Worm (Caenorhabditis elegans) whole organism, young adult: ENCODE results near the gene C07B5.2.

Source experiments
- B0261.1 ChIP-seq: sonication (generic microtip); optimal IDR thresholded peaks from 2 replicates; lab custom pipeline; 2016; ENCODE audit warnings: mild to moderate bottlenecking, missing genetic modification characterization, moderate library complexity, missing compliant biosample characterization
- B0336.3 ChIP-seq: fragments of 200-800 bp; sonication (Bioruptor generic); IDR thresholded peaks from 2 replicates; pipeline ENCODE4 v1.3.6; 2022; ENCODE audit warnings: missing genetic modification characterization, missing compliant biosample characterization
- C17E4.6 ChIP-seq: fragments of 200-800 bp; sonication (Bioruptor generic); IDR thresholded peaks from 2 replicates; pipeline ENCODE4 v1.3.6; 2022; ENCODE audit warnings: missing genetic modification reagents, missing genetic modification characterization, missing compliant biosample characterization
- D2030.7 ChIP-seq: fragments of 200-800 bp; sonication (Bioruptor generic); IDR thresholded peaks from 2 replicates; pipeline ENCODE4 v1.3.6; 2022; ENCODE audit warnings: missing genetic modification reagents, missing genetic modification characterization, missing compliant biosample characterization
- F39B2.1 ChIP-seq: fragments of 200-800 bp; sonication (Bioruptor generic); IDR thresholded peaks from 2 replicates; pipeline ENCODE4 v1.3.6; 2022; ENCODE audit warnings: missing genetic modification reagents, missing genetic modification characterization, missing compliant biosample characterization
- F57A8.1 ChIP-seq: fragments of 200-800 bp; sonication (Bioruptor generic); optimal IDR thresholded peaks from 2 replicates; lab custom pipeline; 2018; ENCODE audit warnings: mild to moderate bottlenecking, missing genetic modification characterization, moderate library complexity, missing compliant biosample characterization
- Y56A3A.18 ChIP-seq: fragments of 200-800 bp; sonication (Bioruptor generic); IDR thresholded peaks from 2 replicates; pipeline ENCODE4 v1.3.6; 2022; ENCODE audit warnings: missing genetic modification reagents, missing genetic modification characterization, missing compliant biosample characterization
- ZK185.1 ChIP-seq: sonication (generic microtip); optimal IDR thresholded peaks from 2 replicates; lab custom pipeline; 2016; ENCODE audit warnings: mild to moderate bottlenecking, missing genetic modification characterization, missing compliant biosample characterization; ENCODE audit not compliant: poor library complexity, severe bottlenecking
- ama-1 ChIP-seq, 3 experiments: fragments of 150-350 bp in 1 of 3; sonication (generic microtip) in 2 of 3; optimal IDR thresholded peaks; 2 replicates each; lab custom pipeline; 2014 to 2018; ENCODE audit warnings: missing biosample characterization in 2 of 3, missing genetic modification characterization in 2 of 3, missing genetic modification reagents in 2 of 3
- atf-7 ChIP-seq: sonication (generic microtip); optimal IDR thresholded peaks from 2 replicates; lab custom pipeline; 2017; ENCODE audit warnings: mild to moderate bottlenecking, missing genetic modification characterization, missing compliant biosample characterization
- attf-5 ChIP-seq: fragments of 200-800 bp; sonication (Bioruptor generic); optimal IDR thresholded peaks from 2 replicates; lab custom pipeline; 2018; ENCODE audit warnings: mild to moderate bottlenecking, missing genetic modification characterization, missing compliant biosample characterization
- attf-6 ChIP-seq: fragments of 200-800 bp; sonication (Bioruptor generic); IDR thresholded peaks from 2 replicates; pipeline ENCODE4 v1.3.6; 2022; ENCODE audit warnings: missing genetic modification reagents, missing genetic modification characterization, missing compliant biosample characterization
- ccch-3 ChIP-seq: fragments of 200-800 bp; sonication (Bioruptor generic); optimal IDR thresholded peaks from 2 replicates; lab custom pipeline; 2018; ENCODE audit warnings: mild to moderate bottlenecking, missing genetic modification characterization, missing compliant biosample characterization
- cebp-1 ChIP-seq, 2 experiments: fragments of 200-800 bp in 1 of 2; sonication (Bioruptor generic) in 1 of 2; sonication (generic microtip) in 1 of 2; IDR thresholded peaks in 1 of 2; optimal IDR thresholded peaks in 1 of 2; 2 replicates each; pipeline versions ENCODE4 v1.3.6 to Lab custom; 2017 to 2022; ENCODE audit warnings: missing compliant biosample characterization in 2 of 2, missing genetic modification characterization in 2 of 2, mild to moderate bottlenecking in 1 of 2, missing genetic modification reagents in 1 of 2, moderate library complexity in 1 of 2
- ceh-100 ChIP-seq: fragments of 200-800 bp; sonication (Bioruptor generic); IDR thresholded peaks from 2 replicates; pipeline ENCODE4 v1.3.6; 2022; ENCODE audit warnings: missing genetic modification reagents, missing genetic modification characterization, missing compliant biosample characterization
- ceh-79 ChIP-seq: sonication (generic microtip); optimal IDR thresholded peaks from 2 replicates; lab custom pipeline; 2017; ENCODE audit warnings: mild to moderate bottlenecking, missing genetic modification characterization, missing compliant biosample characterization
- chd-7 ChIP-seq: sonication (generic microtip); optimal IDR thresholded peaks from 2 replicates; lab custom pipeline; 2016; ENCODE audit warnings: mild to moderate bottlenecking, missing genetic modification characterization, moderate library complexity, missing compliant biosample characterization
- dox-1 ChIP-seq: fragments of 200-800 bp; sonication (Bioruptor generic); IDR thresholded peaks from 2 replicates; pipeline ENCODE4 v1.3.6; 2022; ENCODE audit warnings: missing genetic modification reagents, missing genetic modification characterization, missing compliant biosample characterization
- ets-4 ChIP-seq: fragments of 200-800 bp; sonication (Bioruptor generic); optimal IDR thresholded peaks from 2 replicates; lab custom pipeline; 2018; ENCODE audit warnings: mild to moderate bottlenecking, missing genetic modification characterization, missing compliant biosample characterization
- fkh-3 ChIP-seq: sonication (generic microtip); optimal IDR thresholded peaks from 2 replicates; lab custom pipeline; 2016; ENCODE audit warnings: mild to moderate bottlenecking, missing genetic modification characterization, missing compliant biosample characterization
- let-526 ChIP-seq: fragments of 200-800 bp; sonication (Bioruptor generic); IDR thresholded peaks from 2 replicates; pipeline ENCODE4 v1.3.6; 2022; ENCODE audit warnings: missing genetic modification reagents, missing genetic modification characterization, missing compliant biosample characterization
- let-607 ChIP-seq, 2 experiments: fragments of 200-800 bp in 1 of 2; sonication (Bioruptor generic) in 1 of 2; sonication (generic microtip) in 1 of 2; optimal IDR thresholded peaks; 2 replicates each; lab custom pipeline; 2016 to 2018; ENCODE audit warnings: mild to moderate bottlenecking in 2 of 2, missing compliant biosample characterization in 2 of 2, missing genetic modification characterization in 2 of 2, moderate library complexity in 2 of 2, missing genotype in 1 of 2
- mxl-1 ChIP-seq: sonication (generic microtip); optimal IDR thresholded peaks from 2 replicates; lab custom pipeline; 2016; ENCODE audit warnings: missing genetic modification characterization, missing compliant biosample characterization
- nhr-80 ChIP-seq: sonication (generic microtip); optimal IDR thresholded peaks from 2 replicates; lab custom pipeline; 2016; ENCODE audit warnings: missing genetic modification characterization, missing compliant biosample characterization
- pha-4 ChIP-seq: fragments of 150-350 bp; sonication (generic microtip); optimal IDR thresholded peaks from 2 replicates; lab custom pipeline; 2014; ENCODE audit warnings: missing biosample characterization, missing genetic modification reagents, missing genetic modification characterization
- sdz-38 ChIP-seq: sonication (generic microtip); optimal IDR thresholded peaks from 2 replicates; lab custom pipeline; 2016; ENCODE audit warnings: missing genotype, missing genetic modification characterization, missing compliant biosample characterization
- snpc-1.1 ChIP-seq: sonication (generic microtip); optimal IDR thresholded peaks from 2 replicates; lab custom pipeline; 2017; ENCODE audit warnings: missing genetic modification characterization, mild to moderate bottlenecking, missing compliant biosample characterization, antibody characterized with exemption, moderate library complexity, missing genotype, missing genetic modification reagents; ENCODE audit not compliant: insufficient read depth
- somi-1 ChIP-seq: fragments of 200-800 bp; sonication (Bioruptor generic); optimal IDR thresholded peaks from 2 replicates; lab custom pipeline; 2018; ENCODE audit warnings: mild to moderate bottlenecking, missing genetic modification characterization, missing compliant biosample characterization
- tbp1 ChIP-seq: fragments of 200-800 bp; sonication (Bioruptor generic); optimal IDR thresholded peaks from 2 replicates; lab custom pipeline; 2018; ENCODE audit warnings: mild to moderate bottlenecking, missing genetic modification characterization, missing compliant biosample characterization
- tbx-9 ChIP-seq: sonication (generic microtip); optimal IDR thresholded peaks from 2 replicates; lab custom pipeline; 2016; ENCODE audit warnings: borderline replicate concordance, missing genetic modification characterization, inconsistent platforms, missing compliant biosample characterization
- tlf-1 ChIP-seq: fragments of 200-800 bp; sonication (Bioruptor generic); optimal IDR thresholded peaks from 2 replicates; lab custom pipeline; 2018; ENCODE audit warnings: mild to moderate bottlenecking, missing genetic modification characterization, missing compliant biosample characterization
- unc-62 ChIP-seq: fragments of 150-350 bp; optimal IDR thresholded peaks from 2 replicates; lab custom pipeline; 2014; ENCODE audit warnings: missing biosample characterization, missing genetic modification reagents, missing genetic modification characterization
- xnd-1 ChIP-seq: sonication (generic microtip); optimal IDR thresholded peaks from 2 replicates; lab custom pipeline; 2016; ENCODE audit warnings: missing genotype, missing genetic modification reagents, missing genetic modification characterization, missing compliant biosample characterization
- zim-3 ChIP-seq: sonication (generic microtip); optimal IDR thresholded peaks from 2 replicates; lab custom pipeline; 2017; ENCODE audit warnings: mild to moderate bottlenecking, missing genetic modification characterization, moderate library complexity, missing compliant biosample characterization

C07B5.2 gene

DNA sequence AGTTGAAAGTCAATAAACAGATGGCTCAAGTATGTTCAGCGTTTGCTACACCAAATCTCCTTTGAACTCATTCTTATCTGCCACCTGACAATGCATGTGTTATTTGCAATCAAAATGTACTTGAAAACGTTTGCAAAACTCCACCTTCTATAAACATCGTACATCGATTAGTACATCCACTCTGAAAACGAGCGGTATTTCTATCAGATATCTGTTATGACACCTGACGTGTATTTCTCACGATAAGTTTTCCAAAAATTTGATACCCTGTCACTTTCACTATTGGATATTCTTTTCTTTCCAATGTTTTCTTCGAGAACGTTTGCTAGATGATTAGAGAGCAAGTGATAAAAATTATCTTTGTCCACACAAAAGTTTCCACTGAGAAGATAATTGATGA is 27.4 kb upstream of the C07B5.2 start:
- TF ChIP-seq D2030.7 (GFP tag; lab: Robert Waterston, UW), result no peak
- TF ChIP-seq ZK185.1 (tag; lab: Kevin White, UChicago), result no peak
- no peak for TF ChIP-seq fkh-3
- TF ChIP-seq atf-7 (tag; lab: Kevin White, UChicago), result no peak
- no peak for TF ChIP-seq tlf-1 (GFP tag; lab: Kevin White, UChicago)
- no peak for TF ChIP-seq F57A8.1 (GFP tag; lab: Kevin White, UChicago)
- no peak for TF ChIP-seq mxl-1
- no peak for TF ChIP-seq zim-3 (tag; lab: Kevin White, UChicago)
- no peak for TF ChIP-seq attf-5 (GFP tag; lab: Kevin White, UChicago)
- TF ChIP-seq chd-7 (tag; lab: Kevin White, UChicago), result no peak
- no peak for TF ChIP-seq xnd-1 (tag; lab: Kevin White, UChicago)
- no peak for TF ChIP-seq sdz-38 (tag; lab: Kevin White, UChicago)
- TF ChIP-seq ceh-100 (GFP tag; lab: Robert Waterston, UW), result no peak
- no peak for TF ChIP-seq Y56A3A.18
- TF ChIP-seq snpc-1.1 (tag; lab: Kevin White, UChicago), result no peak
- TF ChIP-seq attf-6 (GFP tag; lab: Robert Waterston, UW), result no peak
- no peak for TF ChIP-seq ceh-79 (tag; lab: Kevin White, UChicago)

DNA sequence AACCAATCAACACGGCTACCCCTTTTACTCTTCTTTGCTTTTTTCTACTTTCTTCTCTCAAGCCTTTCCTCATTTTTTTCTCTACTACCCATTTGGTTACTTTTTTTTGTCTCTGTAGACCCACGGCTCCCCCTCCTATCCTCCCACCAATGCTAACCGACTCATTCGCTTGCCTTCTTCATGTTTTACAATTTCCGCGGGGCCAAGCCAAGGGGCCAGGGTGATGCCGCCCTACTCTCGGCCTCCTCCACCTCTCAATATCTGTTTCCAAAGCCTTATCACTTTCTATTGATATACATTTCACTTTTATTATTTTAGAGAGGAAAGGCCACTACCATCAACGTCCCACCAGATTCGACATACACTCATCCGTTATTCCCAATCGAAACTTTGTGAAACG is 26.3 kb upstream of the C07B5.2 start, which contains the start of gene F49E2.5:
F49E2.5 (plus strand) TSS at position 301 of the 400 bp plus-strand sequence.
- no peak for TF ChIP-seq somi-1
- TF ChIP-seq C17E4.6, result no peak
- TF ChIP-seq let-526, result no peak
- TF ChIP-seq ama-1 (optimal IDR thresholded peaks at IDR 0.05; lab: Kevin White, UChicago), result no peak
- no peak for TF ChIP-seq ama-1 (GFP tag; optimal IDR thresholded peaks at IDR 0.05; lab: Kevin White, UChicago)
- TF ChIP-seq ccch-3 (GFP tag; lab: Kevin White, UChicago), result no peak
- no peak for TF ChIP-seq attf-6 (GFP tag; lab: Robert Waterston, UW)
- no peak for TF ChIP-seq tbx-9 (tag; lab: Kevin White, UChicago)

DNA sequence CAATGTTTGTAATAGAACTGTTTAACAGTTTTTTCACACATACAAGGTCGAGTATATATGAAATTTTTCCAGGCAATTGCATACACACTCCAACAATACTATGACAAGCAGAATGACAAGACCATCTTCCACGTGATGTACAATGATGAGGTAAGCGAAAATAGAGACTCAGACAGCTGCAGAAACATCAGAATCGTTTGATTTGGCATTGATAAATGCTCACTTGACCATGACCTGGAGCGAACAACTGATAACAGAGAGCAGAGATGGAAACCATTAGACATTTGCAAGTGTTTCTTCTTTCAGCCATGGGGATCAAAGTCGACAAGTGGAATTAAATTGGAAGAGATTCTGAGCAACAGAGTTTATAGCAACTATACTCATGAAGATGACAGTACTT is 23.5 kb upstream of the C07B5.2 start:
- TF ChIP-seq tbp1 (GFP tag; lab: Kevin White, UChicago), result peak; percentile 39
- TF ChIP-seq unc-62, result peak; percentile 23
- TF ChIP-seq ets-4 (GFP tag; lab: Kevin White, UChicago), result peak; percentile 52
- no peak for TF ChIP-seq cebp-1 (GFP tag; IDR thresholded peaks at IDR 0.05; lab: Robert Waterston, UW)
- TF ChIP-seq cebp-1 (tag; optimal IDR thresholded peaks at IDR 0.05; lab: Kevin White, UChicago), result peak; percentile 43
- TF ChIP-seq let-607 (tag; optimal IDR thresholded peaks at IDR 0.05; lab: Kevin White, UChicago), result peak; percentile 73 to 77
- peak; percentile 52 for TF ChIP-seq pha-4 (tag; lab: Kevin White, UChicago)
- TF ChIP-seq dox-1 (GFP tag; lab: Robert Waterston, UW), result peak; percentile 66
- TF ChIP-seq B0336.3 (GFP tag; lab: Robert Waterston, UW), result peak; percentile 33; the same call in 1 of the 2 replicates
- TF ChIP-seq sdz-38 (tag; lab: Kevin White, UChicago), result no peak
- TF ChIP-seq F39B2.1, result no peak
- no peak for TF ChIP-seq B0261.1 (tag; lab: Kevin White, UChicago)
- peak; percentile 93 for TF ChIP-seq nhr-80
- TF ChIP-seq atf-7 (tag; lab: Kevin White, UChicago), result peak; percentile 54
- TF ChIP-seq, all 124 proteins: peak for 10
